Fruit fly (Drosophila melanogaster): ENCODE measurements around the gene CG1271.

Gene CG1271

dm6 chr3L:3060054-3060979 is 8.0 kb downstream of the CG1271 start (continued):
- TF ChIP-seq CG7987 (GFP tag; optimal IDR thresholded peaks at IDR 0.05), result peak; percentile 97
- peak; percentile 95 for TF ChIP-seq CG10274 (GFP tag; optimal IDR thresholded peaks at IDR 0.05)
- peak; percentile 97 for TF ChIP-seq CG4820 (GFP tag; optimal IDR thresholded peaks at IDR 0.05)
- TF ChIP-seq pnt (GFP tag; optimal IDR thresholded peaks at IDR 0.05), result peak; percentile 99
- TF ChIP-seq CG16779 (GFP tag; IDR thresholded peaks at IDR 0.05), result peak; percentile 99
- peak; percentile 99 for TF ChIP-seq tio (GFP tag; optimal IDR thresholded peaks at IDR 0.05)
- TF ChIP-seq E2f1 (GFP tag; IDR thresholded peaks at IDR 0.05), result peak; percentile 99
- peak; percentile 97 for TF ChIP-seq cato (GFP tag; optimal IDR thresholded peaks at IDR 0.05; ENCODE audit: borderline replicate concordance)
- TF ChIP-seq hbn (GFP tag; IDR thresholded peaks at IDR 0.05; ENCODE audit: partially characterized antibody), result peak; percentile 46; the same call in 1 of the 2 replicates
- peak; percentile 91 for TF ChIP-seq CG4360 (GFP tag; IDR thresholded peaks at IDR 0.05)
- TF ChIP-seq Ravus (GFP tag; IDR thresholded peaks at IDR 0.05), result peak; percentile 98
- peak; percentile 100 for TF ChIP-seq Med (GFP tag)
- peak; percentile 93 for TF ChIP-seq wek (GFP tag; optimal IDR thresholded peaks at IDR 0.05)
- no peak for TF ChIP-seq Hr39 (optimal IDR thresholded peaks at IDR 0.05)
- TF ChIP-seq Sry-β (GFP tag; optimal IDR thresholded peaks at IDR 0.05), result peak; percentile 46
- TF ChIP-seq CkIIα-i1 (GFP tag; IDR thresholded peaks at IDR 0.05), result peak; percentile 98
- TF ChIP-seq Elba2 (GFP tag; optimal IDR thresholded peaks at IDR 0.05), result peak; percentile 88
- peak; percentile 91 for TF ChIP-seq B-H2 (GFP tag; optimal IDR thresholded peaks at IDR 0.05)
- TF ChIP-seq CoRest (tag; optimal IDR thresholded peaks at IDR 0.05), result peak; percentile 98
- TF ChIP-seq salm (tag; optimal IDR thresholded peaks at IDR 0.05), result peak; percentile 95
- TF ChIP-seq Rfx (GFP tag; IDR thresholded peaks at IDR 0.05), result peak; percentile 100
- TF ChIP-seq Fer3 (tag; optimal IDR thresholded peaks at IDR 0.05), result peak; percentile 98
- TF ChIP-seq Dad (GFP tag; optimal IDR thresholded peaks at IDR 0.05), result peak; percentile 99
- peak; percentile 97 for TF ChIP-seq CG4854 (GFP tag; optimal IDR thresholded peaks at IDR 0.05)
- TF ChIP-seq Dip2 (GFP tag; IDR thresholded peaks at IDR 0.05), result peak; percentile 76
- peak; percentile 97 for TF ChIP-seq ro (GFP tag; IDR thresholded peaks at IDR 0.05)
- peak; percentile 98 for TF ChIP-seq Meics (GFP tag; optimal IDR thresholded peaks at IDR 0.05)
- TF ChIP-seq CG10366 (GFP tag; IDR thresholded peaks at IDR 0.05), result peak; percentile 99
- TF ChIP-seq nom (GFP tag; optimal IDR thresholded peaks at IDR 0.05), result peak; percentile 93
- peak; percentile 98 for TF ChIP-seq dimm (GFP tag; IDR thresholded peaks at IDR 0.05)
- peak; percentile 7 for TF ChIP-seq Dp (GFP tag; optimal IDR thresholded peaks at IDR 0.05)
- TF ChIP-seq Ssrp (tag; optimal IDR thresholded peaks at IDR 0.05), result peak; percentile 97
- TF ChIP-seq br (optimal IDR thresholded peaks at IDR 0.05), result no peak
- peak; percentile 98 for TF ChIP-seq unpg (GFP tag; optimal IDR thresholded peaks at IDR 0.05)
- peak; percentile 99 for TF ChIP-seq H15 (GFP tag; IDR thresholded peaks at IDR 0.05)
- TF ChIP-seq p53 (GFP tag; optimal IDR thresholded peaks at IDR 0.05), result peak; percentile 97
- TF ChIP-seq gcm2 (GFP tag; optimal IDR thresholded peaks at IDR 0.05), result peak; percentile 98
- TF ChIP-seq nerfin-1 (tag; optimal IDR thresholded peaks at IDR 0.05), result peak; percentile 94
- TF ChIP-seq CG13123 (GFP tag; optimal IDR thresholded peaks at IDR 0.05), result peak; percentile 98
- peak; percentile 99 for TF ChIP-seq CG8944 (GFP tag; optimal IDR thresholded peaks at IDR 0.05)
- TF ChIP-seq stc (GFP tag; IDR thresholded peaks at IDR 0.05), result peak; percentile 99
- peak; percentile 98 for TF ChIP-seq pb (GFP tag; optimal IDR thresholded peaks at IDR 0.05)
- peak; percentile 99 for TF ChIP-seq CG1603 (tag; optimal IDR thresholded peaks at IDR 0.05)
- peak; percentile 99 for TF ChIP-seq CG7372 (GFP tag; IDR thresholded peaks at IDR 0.05)
- peak; percentile 99 for TF ChIP-seq CG9727 (GFP tag; optimal IDR thresholded peaks at IDR 0.05)
- TF ChIP-seq CG11398 (GFP tag; optimal IDR thresholded peaks at IDR 0.05), result peak; percentile 98
- peak; percentile 88 for TF ChIP-seq CG10267 (tag; optimal IDR thresholded peaks at IDR 0.05)
- TF ChIP-seq kni (GFP tag; optimal IDR thresholded peaks at IDR 0.05), result peak; percentile 92
- peak; percentile 99 for TF ChIP-seq CG18599 (GFP tag; optimal IDR thresholded peaks at IDR 0.05)
